Worm (Caenorhabditis elegans): ENCODE data around the gene Y69H2.10.

ce11 chrV:18712118-18712517, 42.0 kb downstream of the Y69H2.10 start:
- no peak for TF ChIP-seq lsy-27 (tag; optimal IDR thresholded peaks at IDR 0.05; ENCODE audit: borderline replicate concordance, insufficient read depth)
- TF ChIP-seq B0035.1 (tag; optimal IDR thresholded peaks at IDR 0.05): no peak
- TF ChIP-seq unc-62 (GFP tag; optimal IDR thresholded peaks at IDR 0.05): no peak
- TF ChIP-seq athp-1 (tag; optimal IDR thresholded peaks at IDR 0.05): no peak
- no peak for TF ChIP-seq repo-1 (tag; optimal IDR thresholded peaks at IDR 0.05)
- peak; percentile 97 for TF ChIP-seq bed-1 (GFP tag; IDR thresholded peaks at IDR 0.05)
- no peak for TF ChIP-seq unc-130 (GFP tag; optimal IDR thresholded peaks at IDR 0.05)
- no peak for TF ChIP-seq attf-5 (GFP tag; optimal IDR thresholded peaks at IDR 0.05)
- TF ChIP-seq ama-1 (optimal IDR thresholded peaks at IDR 0.05): no peak
- peak in 1 of 2 experiments; percentile 5 for TF ChIP-seq ama-1 (GFP tag; optimal IDR thresholded peaks at IDR 0.05)
- TF ChIP-seq nfya-1 (tag; optimal IDR thresholded peaks at IDR 0.05; ENCODE audit: borderline replicate concordance, insufficient read depth): no peak

Data from whole organism, young adult.